Fruit fly (Drosophila melanogaster): ENCODE measurements around the gene NO66.

DNA sequence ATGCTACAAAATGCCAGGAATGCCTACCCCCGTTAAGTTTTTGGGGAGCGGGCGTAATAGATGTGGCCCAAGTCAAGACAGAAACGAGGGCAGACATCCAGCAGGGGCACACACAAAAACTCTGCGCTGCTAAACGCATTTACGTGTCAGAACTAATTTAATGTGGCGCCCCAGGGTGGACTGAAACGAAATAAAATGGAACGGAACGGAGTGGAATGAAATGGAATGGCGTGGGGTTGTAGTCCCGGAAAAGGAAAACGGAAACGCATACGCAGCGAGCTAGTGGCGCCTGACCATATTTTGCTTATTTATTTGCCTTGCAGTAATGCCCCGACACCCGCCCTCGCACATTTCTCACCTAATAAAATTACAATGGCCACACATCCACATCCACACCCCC lies 45.7 kb upstream of the NO66 start:
- TF ChIP-seq z (GFP tag; IDR thresholded peaks at IDR 0.05) (no peak), Med (GFP tag) (no peak), Taf1 (GFP tag; IDR thresholded peaks at IDR 0.05) (no peak), CG33557 (GFP tag; optimal IDR thresholded peaks at IDR 0.05) (no peak), CG4282 (GFP tag; optimal IDR thresholded peaks at IDR 0.05) (no peak), CG12299 (tag; optimal IDR thresholded peaks at IDR 0.05) (no peak), CG18262 (tag; optimal IDR thresholded peaks at IDR 0.05) (no peak), CG6689 (GFP tag; IDR thresholded peaks at IDR 0.05) (no peak), CG11560 (tag; IDR thresholded peaks at IDR 0.05) (no peak), croc (GFP tag; conservative IDR thresholded peaks at IDR 0.05) (no peak)

Data from whole organism, embryonic.